Worm (Caenorhabditis elegans): ENCODE data around the gene argk-1.
A peak's percentile ranks its signal among the peaks of the same experiment; 100 is the strongest.

argk-1 gene

ce11 chrV:16118601-16119000, 14.9 kb downstream of the argk-1 start, which contains the start of gene str-103:
TSS of gene str-103 (minus strand) at chrV:16118701.
- TF ChIP-seq aha-1 (tag; optimal IDR thresholded peaks at IDR 0.05) (no peak), blmp-1 (tag; optimal IDR thresholded peaks at IDR 0.05) (no peak), sup-37 (GFP tag; optimal IDR thresholded peaks at IDR 0.05) (no peak), ztf-4 (tag; optimal IDR thresholded peaks at IDR 0.05) (no peak)

- TF ChIP-seq pqm-1 (tag; optimal IDR thresholded peaks at IDR 0.05) (no peak), zip-4 (GFP tag; optimal IDR thresholded peaks at IDR 0.05) (peak; percentile 82)
Observed at ce11 chrV:16120499-16120898, 16.8 kb downstream of the argk-1 start.

- TF ChIP-seq lir-3 (tag; optimal IDR thresholded peaks at IDR 0.05; ENCODE audit: poor library complexity) (no peak), nhr-12 (tag; optimal IDR thresholded peaks at IDR 0.05) (no peak), lin-13 (GFP tag; optimal IDR thresholded peaks at IDR 0.05) (no peak), ets-5 (GFP tag; IDR thresholded peaks at IDR 0.05) (no peak), blmp-1 (tag; optimal IDR thresholded peaks at IDR 0.05) (no peak), pqm-1 (tag; optimal IDR thresholded peaks at IDR 0.05) (no peak), ztf-11 (tag; optimal IDR thresholded peaks at IDR 0.05) (no peak), nhr-85 (tag) (peak; percentile 60), nhr-71 (tag; optimal IDR thresholded peaks at IDR 0.05) (no peak), elt-2 (tag; optimal IDR thresholded peaks at IDR 0.05) (peak; percentile 50), skn-1 (tag; optimal IDR thresholded peaks at IDR 0.05) (no peak), nhr-237 (tag; optimal IDR thresholded peaks at IDR 0.05) (no peak)
Observed at ce11 chrV:16120922-16121321, 17.2 kb downstream of the argk-1 start, which contains the start of gene skr-3. TSS of gene skr-3 (plus strand) at chrV:16121084.

ce11 chrV:16121451-16121850, 17.8 kb downstream of the argk-1 start:
- TF ChIP-seq efl-1 (optimal IDR thresholded peaks at IDR 0.05) (no peak), efl-1 (GFP tag; optimal IDR thresholded peaks at IDR 0.05 in 1 of 2) (peak in 1 of 2 experiments; percentile 22), xbp-1 (tag; optimal IDR thresholded peaks at IDR 0.05) (no peak)

ce11 chrV:16124739-16125138, 21.0 kb downstream of the argk-1 start, which contains the start of gene nhr-111:
TSS of gene nhr-111 (minus strand) at chrV:16124839.
- no peak for TF ChIP-seq mab-9 (GFP tag; IDR thresholded peaks at IDR 0.05)
- TF ChIP-seq elt-3 (tag; optimal IDR thresholded peaks at IDR 0.05) = no peak
- TF ChIP-seq nhr-47 (tag; optimal IDR thresholded peaks at IDR 0.05) = no peak
- no peak for TF ChIP-seq ceh-8 (GFP tag; optimal IDR thresholded peaks at IDR 0.05)
- no peak for TF ChIP-seq nhr-12 (tag; optimal IDR thresholded peaks at IDR 0.05)
- TF ChIP-seq mdl-1 (tag; optimal IDR thresholded peaks at IDR 0.05) = no peak
- TF ChIP-seq swsn-7 (tag; optimal IDR thresholded peaks at IDR 0.05) = no peak
- TF ChIP-seq ceh-63 (GFP tag; optimal IDR thresholded peaks at IDR 0.05) = no peak

ce11 chrV:16127401-16127800, 23.7 kb downstream of the argk-1 start, which contains the start of gene fbxa-143:
TSS of gene fbxa-143 (minus strand) at chrV:16127501.
- TF ChIP-seq pax-3 (tag; optimal IDR thresholded peaks at IDR 0.05) = no peak
- no peak for TF ChIP-seq lin-13 (GFP tag; optimal IDR thresholded peaks at IDR 0.05)
- TF ChIP-seq fkh-8 (tag; optimal IDR thresholded peaks at IDR 0.05) = no peak
- no peak for TF ChIP-seq vab-15 (tag; optimal IDR thresholded peaks at IDR 0.05)
- no peak for TF ChIP-seq blmp-1 (tag; optimal IDR thresholded peaks at IDR 0.05)
- no peak for TF ChIP-seq efl-1 (optimal IDR thresholded peaks at IDR 0.05)
- TF ChIP-seq efl-1 (GFP tag; optimal IDR thresholded peaks at IDR 0.05 in 1 of 2) = peak in 1 of 2 experiments; percentile 6
- no peak for TF ChIP-seq lin-14 (GFP tag; optimal IDR thresholded peaks at IDR 0.05)
- no peak for TF ChIP-seq aly-2 (tag; optimal IDR thresholded peaks at IDR 0.05)

- TF ChIP-seq elt-2 (tag; optimal IDR thresholded peaks at IDR 0.05) (peak; percentile 20), nhr-71 (tag; optimal IDR thresholded peaks at IDR 0.05) (no peak)
Observed at ce11 chrV:16129116-16129515, 25.4 kb downstream of the argk-1 start.

Measured in whole organism, L1 larva.